Worm (Caenorhabditis elegans): ENCODE results near the gene K02D3.1.

Gene K02D3.1

ce11 chrX:13726285-13726684 is 19.6 kb downstream of the K02D3.1 start:
- TF ChIP-seq aha-1 (tag) (peak; percentile 72), ceh-28 (tag; optimal IDR thresholded peaks at IDR 0.05) (no peak), daf-12 (tag; optimal IDR thresholded peaks at IDR 0.05) (no peak), mep-1 (tag; optimal IDR thresholded peaks at IDR 0.05) (no peak)

DNA sequence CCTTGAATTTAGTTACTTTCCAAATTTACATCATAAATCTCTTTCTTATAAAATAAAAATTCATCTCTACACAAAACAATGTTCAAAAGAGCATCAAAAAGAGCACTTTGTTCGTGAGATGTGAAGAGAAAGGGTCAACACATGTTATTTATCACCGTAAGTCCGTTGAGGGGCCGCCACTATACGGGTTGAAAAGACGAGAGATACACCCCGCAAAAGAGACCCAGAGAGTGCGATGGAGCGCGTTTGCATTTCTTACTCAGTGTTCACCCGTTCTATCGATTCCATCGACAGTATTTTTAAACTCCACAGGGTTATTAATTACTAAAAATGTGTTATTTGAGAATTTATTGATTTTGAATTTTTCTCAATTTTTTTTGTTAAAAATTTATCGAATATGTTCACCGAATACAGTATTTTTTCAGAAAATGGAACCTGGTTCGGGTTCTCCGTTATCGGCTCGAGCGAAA is 20.2 kb downstream of the K02D3.1 start, which contains the start of gene pix-1:
TSS of gene pix-1 (plus strand) at position 420 of the 470 bp plus-strand sequence.
- TF ChIP-seq madf-5 (GFP tag; IDR thresholded peaks at IDR 0.05) (no peak), mdt-29 (GFP tag; IDR thresholded peaks at IDR 0.05) (no peak), saeg-2 (GFP tag; IDR thresholded peaks at IDR 0.05) (no peak), lin-38 (GFP tag; IDR thresholded peaks at IDR 0.05) (peak; percentile 96), nhr-28 (tag; optimal IDR thresholded peaks at IDR 0.05) (peak; percentile 31), ZK337.2 (GFP tag; IDR thresholded peaks at IDR 0.05) (no peak), ceh-20 (GFP tag; IDR thresholded peaks at IDR 0.05) (no peak), daf-8 (GFP tag; IDR thresholded peaks at IDR 0.05) (no peak), madf-9 (GFP tag; conservative IDR thresholded peaks at IDR 0.05) (no peak), ceh-28 (tag; optimal IDR thresholded peaks at IDR 0.05) (peak; percentile 17), hlh-11 (tag; optimal IDR thresholded peaks at IDR 0.05) (peak; percentile 81), ceh-62 (tag; optimal IDR thresholded peaks at IDR 0.05) (no peak), mep-1 (tag; optimal IDR thresholded peaks at IDR 0.05) (peak; percentile 86), lin-1 (GFP tag; IDR thresholded peaks at IDR 0.05) (no peak), nhr-11 (tag; optimal IDR thresholded peaks at IDR 0.05) (peak; percentile 49), T20F7.1 (GFP tag; optimal IDR thresholded peaks at IDR 0.05) (no peak), ama-1 (optimal IDR thresholded peaks at IDR 0.05) (no peak), spr-3 (GFP tag; optimal IDR thresholded peaks at IDR 0.05) (no peak), ceh-32 (tag; optimal IDR thresholded peaks at IDR 0.05; ENCODE audit: poor library complexity) (no peak), F44E2.7 (GFP tag; IDR thresholded peaks at IDR 0.05) (no peak), vab-7 (GFP tag; IDR thresholded peaks at IDR 0.05) (no peak), unc-130 (GFP tag; optimal IDR thresholded peaks at IDR 0.05) (no peak), dve-1 (tag; optimal IDR thresholded peaks at IDR 0.05; ENCODE audit: insufficient read depth) (peak; percentile 68), ztf-7 (tag; optimal IDR thresholded peaks at IDR 0.05) (peak; percentile 15), spr-1 (tag; optimal IDR thresholded peaks at IDR 0.05) (no peak), T26A8.4 (GFP tag; IDR thresholded peaks at IDR 0.05) (no peak), F10B5.3 (tag; optimal IDR thresholded peaks at IDR 0.05) (peak; percentile 47), ceh-82 (tag; optimal IDR thresholded peaks at IDR 0.05) (no peak), ctbp-1 (GFP tag; IDR thresholded peaks at IDR 0.05) (no peak), ZK546.5 (tag; optimal IDR thresholded peaks at IDR 0.05) (no peak), hmg-1.1 (GFP tag; IDR thresholded peaks at IDR 0.05) (peak; percentile 57; the same call in 1 of the 2 replicates), egl-27 (tag; optimal IDR thresholded peaks at IDR 0.05) (no peak), nhr-6 (tag; optimal IDR thresholded peaks at IDR 0.05) (peak; percentile 6), nhr-41 (GFP tag; IDR thresholded peaks at IDR 0.05) (no peak), lin-39 (tag; optimal IDR thresholded peaks at IDR 0.05) (no peak), nhr-102 (tag; optimal IDR thresholded peaks at IDR 0.05) (no peak), nhr-48 (tag; optimal IDR thresholded peaks at IDR 0.05) (peak; percentile 6), lim-7 (GFP tag; IDR thresholded peaks at IDR 0.05) (no peak), lin-15B (tag; optimal IDR thresholded peaks at IDR 0.05) (no peak), snpc-4 (tag; optimal IDR thresholded peaks at IDR 0.05) (no peak), dmd-9 (GFP tag; IDR thresholded peaks at IDR 0.05) (no peak), hif-1 (tag; optimal IDR thresholded peaks at IDR 0.05) (no peak), D1046.2 (GFP tag; IDR thresholded peaks at IDR 0.05) (no peak), nhr-77 (tag; optimal IDR thresholded peaks at IDR 0.05) (peak; percentile 49), snpc-1.2 (GFP tag; IDR thresholded peaks at IDR 0.05) (no peak), F49E8.2 (tag; optimal IDR thresholded peaks at IDR 0.05; ENCODE audit: borderline replicate concordance) (no peak), zip-11 (GFP tag; IDR thresholded peaks at IDR 0.05) (no peak), zfp-2 (tag; optimal IDR thresholded peaks at IDR 0.05) (no peak), lir-3 (tag; optimal IDR thresholded peaks at IDR 0.05) (no peak)

Measured in whole organism, L4 larva.